2 worm cellular contexts compared by ENCODE assay signal in the genomic region with DNA sequence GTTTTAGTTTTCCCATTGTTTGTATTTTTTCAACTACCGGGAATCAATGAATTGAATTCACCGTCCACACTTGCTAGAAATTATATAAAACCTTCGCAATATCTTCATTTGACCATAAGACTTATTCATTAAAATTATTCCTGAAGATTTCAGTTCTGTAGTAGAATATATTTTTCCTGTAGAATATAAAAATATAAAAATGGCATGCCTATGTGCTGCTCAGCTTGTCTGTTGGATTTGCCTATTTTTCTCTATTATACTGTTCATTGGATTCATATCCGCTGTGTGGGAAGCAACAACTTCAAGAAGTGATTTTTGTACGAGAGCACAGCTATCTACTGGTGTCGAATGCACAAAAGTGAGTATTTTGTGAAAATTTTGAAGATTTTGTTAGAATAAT.
TF ChIP-seq lines count a peak whose summit lies in the region.

A gene (plus strand): TSS at position 111 of the 400 bp plus-strand sequence.

TF ChIP-seq in whole organism, L1 larva, 84 proteins besides CTCF, POLR2A, EP300 and RAD21:
- TF ChIP-seq rnt-1 (tag; optimal IDR thresholded peaks at IDR 0.05; lab: Kevin White, UChicago) = no peak
- TF ChIP-seq Y116A8C.19 (tag; optimal IDR thresholded peaks at IDR 0.05; lab: Kevin White, UChicago; ENCODE audit: borderline replicate concordance) = no peak
- no peak for TF ChIP-seq blmp-1 (tag; optimal IDR thresholded peaks at IDR 0.05; lab: Kevin White, UChicago)
- TF ChIP-seq fkh-4 (tag; optimal IDR thresholded peaks at IDR 0.05; lab: Kevin White, UChicago; ENCODE audit: borderline replicate concordance) = no peak
- TF ChIP-seq nhr-85 (tag; lab: Kevin White, UChicago) = peak; percentile 53
- TF ChIP-seq sox-4 (tag; optimal IDR thresholded peaks at IDR 0.05; lab: Kevin White, UChicago) = no peak
- no peak for TF ChIP-seq ceh-90 (tag; optimal IDR thresholded peaks at IDR 0.05; lab: Kevin White, UChicago)

TF ChIP-seq in whole organism, L4 larva, 104 proteins besides CTCF, POLR2A, EP300 and RAD21:
- TF ChIP-seq T20F7.1 (GFP tag; optimal IDR thresholded peaks at IDR 0.05; lab: Kevin White, UChicago) (no peak), aha-1 (tag; lab: Kevin White, UChicago) (peak; percentile 89), lin-38 (GFP tag; IDR thresholded peaks at IDR 0.05; lab: Robert Waterston, UW) (no peak), gei-8 (GFP tag; optimal IDR thresholded peaks at IDR 0.05; lab: Kevin White, UChicago) (no peak), saeg-2 (GFP tag; IDR thresholded peaks at IDR 0.05; lab: Robert Waterston, UW) (no peak)
TF ChIP-seq in whole organism, L4 larva: peak in this region for 1.
